Worm (Caenorhabditis elegans) whole organism, L3 larva: Measurements from ENCODE around the gene C06H2.2.

ENCODE experiments used
- R02D3.7 ChIP-seq: fragments of 150-350 bp; optimal IDR thresholded peaks from 2 replicates; lab custom pipeline; 2014; ENCODE audit warnings: missing biosample characterization, missing genetic modification characterization
- ZK546.5 ChIP-seq: sonication (generic microtip); optimal IDR thresholded peaks from 2 replicates; lab custom pipeline; 2017; ENCODE audit warnings: missing biosample characterization, missing genetic modification characterization
- aly-2 ChIP-seq: fragments of 150-350 bp; optimal IDR thresholded peaks from 2 replicates; lab custom pipeline; 2014; ENCODE audit warnings: missing biosample characterization, missing genetic modification characterization
- ama-1 ChIP-seq: fragments of 150-350 bp; optimal IDR thresholded peaks from 2 replicates; lab custom pipeline; 2018
- ceh-16 ChIP-seq: sonication (generic microtip); optimal IDR thresholded peaks from 2 replicates; lab custom pipeline; 2017; ENCODE audit warnings: missing biosample characterization, missing genetic modification characterization
- ceh-28 ChIP-seq: fragments of 150-350 bp; optimal IDR thresholded peaks from 2 replicates; lab custom pipeline; 2014; ENCODE audit warnings: missing biosample characterization, missing genetic modification reagents, missing genetic modification characterization
- ceh-82 ChIP-seq: fragments of 150-350 bp; optimal IDR thresholded peaks from 2 replicates; lab custom pipeline; 2014; ENCODE audit warnings: missing biosample characterization, missing genetic modification characterization
- ceh-9 ChIP-seq: sonication (generic microtip); optimal IDR thresholded peaks from 2 replicates; lab custom pipeline; 2018; ENCODE audit warnings: missing biosample characterization, missing genetic modification characterization
- daf-12 ChIP-seq: fragments of 150-350 bp; optimal IDR thresholded peaks from 2 replicates; lab custom pipeline; 2014; ENCODE audit warnings: missing biosample characterization, missing genetic modification reagents, missing genetic modification characterization
- egl-27 ChIP-seq: sonication (generic microtip); optimal IDR thresholded peaks from 4 replicates; lab custom pipeline; 2017; ENCODE audit warnings: missing biosample characterization, missing genetic modification reagents, missing genetic modification characterization
- egl-5 ChIP-seq: fragments of 150-350 bp; optimal IDR thresholded peaks from 2 replicates; lab custom pipeline; 2017; ENCODE audit warnings: missing biosample characterization, missing genetic modification reagents, missing genetic modification characterization, inconsistent platforms
- elt-1 ChIP-seq: fragments of 150-350 bp; optimal IDR thresholded peaks from 2 replicates; lab custom pipeline; 2014; ENCODE audit warnings: missing biosample characterization, missing genetic modification characterization
- elt-2 ChIP-seq: sonication (generic microtip); optimal IDR thresholded peaks from 2 replicates; lab custom pipeline; 2016; ENCODE audit warnings: missing genetic modification reagents, mild to moderate bottlenecking, missing genetic modification characterization, missing compliant biosample characterization
- elt-3 ChIP-seq, 3 experiments: fragments of 150-350 bp in 1 of 3; sonication (generic microtip) in 2 of 3; optimal IDR thresholded peaks; 2 replicates in 2 of 3; 4 replicates in 1 of 3; lab custom pipeline; 2014 to 2017; ENCODE audit warnings: missing biosample characterization in 3 of 3, missing genetic modification characterization in 3 of 3
- eor-1 ChIP-seq, 2 experiments: fragments of 150-350 bp; optimal IDR thresholded peaks; 2 replicates each; lab custom pipeline; 2014 to 2018; ENCODE audit warnings: missing biosample characterization in 2 of 2, missing genetic modification characterization in 2 of 2
- fkh-10 ChIP-seq: sonication (generic microtip); optimal IDR thresholded peaks from 2 replicates; lab custom pipeline; 2017; ENCODE audit warnings: missing biosample characterization, missing genetic modification reagents, missing genetic modification characterization
- fkh-2 ChIP-seq: fragments of 150-350 bp; optimal IDR thresholded peaks from 2 replicates; lab custom pipeline; 2014; ENCODE audit warnings: missing biosample characterization, missing genetic modification reagents, missing genetic modification characterization
- fos-1 ChIP-seq: fragments of 150-350 bp; optimal IDR thresholded peaks from 2 replicates; lab custom pipeline; 2014; ENCODE audit warnings: missing biosample characterization, missing genetic modification characterization
- hmg-11 ChIP-seq: sonication (generic microtip); optimal IDR thresholded peaks from 2 replicates; lab custom pipeline; 2016; ENCODE audit warnings: missing genetic modification characterization, missing compliant biosample characterization
- jun-1 ChIP-seq: fragments of 150-350 bp; optimal IDR thresholded peaks from 2 replicates; lab custom pipeline; 2014; ENCODE audit warnings: missing biosample characterization, missing genetic modification reagents, missing genetic modification characterization
- lin-15B ChIP-seq: fragments of 150-350 bp; optimal IDR thresholded peaks from 2 replicates; lab custom pipeline; 2014; ENCODE audit warnings: missing biosample characterization, missing genetic modification characterization
- lin-39 ChIP-seq: fragments of 150-350 bp; optimal IDR thresholded peaks from 2 replicates; lab custom pipeline; 2018; ENCODE audit warnings: missing biosample characterization, missing genetic modification reagents, missing genetic modification characterization
- lsy-12 ChIP-seq: sonication (generic microtip); optimal IDR thresholded peaks from 2 replicates; lab custom pipeline; 2016; ENCODE audit warnings: mild to moderate bottlenecking, missing genetic modification characterization, missing compliant biosample characterization
- mdl-1 ChIP-seq: fragments of 150-350 bp; optimal IDR thresholded peaks from 2 replicates; lab custom pipeline; 2014; ENCODE audit warnings: missing biosample characterization, missing genetic modification characterization
- mml-1 ChIP-seq: fragments of 150-350 bp; sonication (generic microtip); optimal IDR thresholded peaks from 3 replicates; lab custom pipeline; 2014; ENCODE audit warnings: missing biosample characterization, missing genetic modification characterization
- nfya-1 ChIP-seq: sonication (generic microtip); optimal IDR thresholded peaks from 2 replicates; lab custom pipeline; 2017; ENCODE audit warnings: missing genetic modification characterization, mild to moderate bottlenecking, missing compliant biosample characterization, antibody characterized with exemption, moderate library complexity; ENCODE audit not compliant: insufficient read depth
- nhr-11 ChIP-seq: fragments of 150-350 bp; optimal IDR thresholded peaks from 2 replicates; lab custom pipeline; 2014; ENCODE audit warnings: missing biosample characterization, missing genetic modification characterization
- nhr-12 ChIP-seq: fragments of 150-350 bp; optimal IDR thresholded peaks from 2 replicates; lab custom pipeline; 2014; ENCODE audit warnings: missing biosample characterization, missing genetic modification characterization
- nhr-23 ChIP-seq: fragments of 150-350 bp; optimal IDR thresholded peaks from 2 replicates; lab custom pipeline; 2014; ENCODE audit warnings: missing biosample characterization, missing genetic modification reagents, missing genetic modification characterization
- nhr-237 ChIP-seq: fragments of 150-350 bp; optimal IDR thresholded peaks from 2 replicates; lab custom pipeline; 2014; ENCODE audit warnings: missing biosample characterization, missing genetic modification characterization
- nhr-25 ChIP-seq: sonication (generic microtip); optimal IDR thresholded peaks from 2 replicates; lab custom pipeline; 2017; ENCODE audit warnings: missing biosample characterization, missing genetic modification characterization
- nhr-28 ChIP-seq: fragments of 150-350 bp; optimal IDR thresholded peaks from 2 replicates; lab custom pipeline; 2014; ENCODE audit warnings: missing biosample characterization, missing genetic modification characterization
- nhr-43 ChIP-seq: sonication (generic microtip); optimal IDR thresholded peaks from 2 replicates; lab custom pipeline; 2016; ENCODE audit warnings: mild to moderate bottlenecking, missing genetic modification characterization, missing compliant biosample characterization; ENCODE audit not compliant: poor library complexity, severe bottlenecking
- nhr-67 ChIP-seq: fragments of 150-350 bp; optimal IDR thresholded peaks from 2 replicates; lab custom pipeline; 2014; ENCODE audit warnings: missing biosample characterization, missing genetic modification characterization
- nhr-76 ChIP-seq: fragments of 150-350 bp; sonication (generic microtip); optimal IDR thresholded peaks from 5 replicates; lab custom pipeline; 2014; ENCODE audit warnings: missing biosample characterization, missing genetic modification characterization
- nhr-77 ChIP-seq: fragments of 150-350 bp; optimal IDR thresholded peaks from 2 replicates; lab custom pipeline; 2014; ENCODE audit warnings: missing biosample characterization, missing genetic modification characterization
- pha-4 ChIP-seq: fragments of 150-350 bp; optimal IDR thresholded peaks from 2 replicates; lab custom pipeline; 2014; ENCODE audit warnings: missing biosample characterization, missing genetic modification reagents, missing genetic modification characterization
- pqm-1 ChIP-seq: fragments of 150-350 bp; optimal IDR thresholded peaks from 2 replicates; lab custom pipeline; 2017; ENCODE audit warnings: missing biosample characterization, missing genetic modification characterization, inconsistent platforms
- sea-2 ChIP-seq: fragments of 150-350 bp; sonication (generic microtip); optimal IDR thresholded peaks from 4 replicates; lab custom pipeline; 2014; ENCODE audit warnings: missing biosample characterization, missing genetic modification reagents, missing genetic modification characterization
- skn-1 ChIP-seq: fragments of 150-350 bp; optimal IDR thresholded peaks from 2 replicates; lab custom pipeline; 2014; ENCODE audit warnings: missing biosample characterization, missing genetic modification characterization
- snpc-4 ChIP-seq: fragments of 150-350 bp; optimal IDR thresholded peaks from 2 replicates; lab custom pipeline; 2014; ENCODE audit warnings: missing biosample characterization, missing genetic modification characterization
- tbx-2 ChIP-seq: sonication (generic microtip); optimal IDR thresholded peaks from 2 replicates; lab custom pipeline; 2016; ENCODE audit warnings: mild to moderate bottlenecking, missing genetic modification characterization, missing compliant biosample characterization
- unc-39 ChIP-seq: sonication (generic microtip); optimal IDR thresholded peaks from 4 replicates; lab custom pipeline; 2017; ENCODE audit warnings: missing biosample characterization, missing genetic modification characterization
- unc-62 ChIP-seq: fragments of 150-350 bp; sonication (generic microtip); optimal IDR thresholded peaks from 4 replicates; lab custom pipeline; 2014; ENCODE audit warnings: missing biosample characterization, missing genetic modification reagents, missing genetic modification characterization
- zag-1 ChIP-seq: fragments of 150-350 bp; optimal IDR thresholded peaks from 2 replicates; lab custom pipeline; 2014; ENCODE audit warnings: missing biosample characterization, missing genetic modification characterization
- ztf-11 ChIP-seq: fragments of 150-350 bp; optimal IDR thresholded peaks from 2 replicates; lab custom pipeline; 2014; ENCODE audit warnings: missing biosample characterization, missing genetic modification characterization
- ztf-4 ChIP-seq: fragments of 150-350 bp; optimal IDR thresholded peaks from 2 replicates; lab custom pipeline; 2014; ENCODE audit warnings: missing biosample characterization, missing genetic modification characterization

C06H2.2 gene

ce11 chrV:11144694-11145093 is 19.7 kb downstream of the C06H2.2 start, which contains the start of gene C06H2.7:
Gene C06H2.7, minus strand, starts transcription at chrV:11144794.
- no peak for TF ChIP-seq pha-4 (tag; lab: Kevin White, UChicago)
- TF ChIP-seq egl-27: no peak
- no peak for TF ChIP-seq nhr-12 (tag; lab: Kevin White, UChicago)
- no peak for TF ChIP-seq ztf-4 (tag; lab: Kevin White, UChicago)
- no peak for TF ChIP-seq fos-1
- no peak for TF ChIP-seq eor-1 (tag; optimal IDR thresholded peaks at IDR 0.05; lab: Kevin White, UChicago)
- no peak for TF ChIP-seq egl-5 (tag; lab: Kevin White, UChicago)
- no peak for TF ChIP-seq snpc-4 (tag; lab: Kevin White, UChicago)

DNA sequence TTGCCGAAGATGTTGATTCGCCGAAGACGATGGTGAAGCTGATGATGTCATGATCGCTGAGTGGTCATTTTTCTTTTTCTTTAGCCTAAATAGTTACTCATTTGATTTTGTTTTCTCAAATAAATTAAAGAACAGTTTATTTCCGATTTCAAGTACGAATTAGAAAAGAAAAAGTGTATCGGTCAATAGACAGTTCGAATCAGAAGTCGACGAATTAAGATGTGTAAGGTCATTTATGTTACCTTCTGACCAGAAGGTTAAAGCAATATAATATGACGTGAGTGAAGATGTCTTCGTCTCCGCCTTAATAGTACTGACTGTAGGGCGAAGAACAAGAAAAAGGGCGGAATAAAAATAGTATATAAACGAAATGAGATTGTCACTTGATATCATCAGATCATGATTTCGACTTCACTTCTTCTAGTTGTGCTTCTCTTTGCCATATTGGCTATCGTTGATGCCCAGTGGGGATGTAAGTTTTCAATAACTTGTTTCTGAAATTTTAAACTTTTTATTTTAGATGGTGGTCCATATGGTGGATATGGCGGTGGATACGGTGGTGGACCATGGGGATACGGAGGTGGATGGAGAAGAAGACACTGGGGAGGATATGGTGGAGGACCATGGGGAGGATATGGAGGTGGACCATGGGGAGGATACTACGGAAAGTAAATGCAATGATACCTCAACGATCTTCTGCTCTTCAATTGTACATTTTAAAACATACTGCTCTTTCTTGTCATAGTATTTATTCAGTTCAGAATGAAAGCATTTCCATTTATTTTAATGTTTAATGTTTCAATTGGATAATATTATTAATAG is 22.1 kb downstream of the C06H2.2 start, which contains the start of the genes T19C4.24 and nlp-33:
T19C4.24 (minus strand) TSS at position 51 of the 822 bp plus-strand sequence.
nlp-33 (plus strand) TSS at position 389 of the 822 bp plus-strand sequence.
- TF ChIP-seq nhr-76 (tag; lab: Kevin White, UChicago) (no peak), egl-5 (tag; lab: Kevin White, UChicago) (no peak), fkh-2 (tag; lab: Kevin White, UChicago) (no peak), lsy-12 (no peak), tbx-2 (tag; lab: Kevin White, UChicago) (no peak), fos-1 (no peak), zag-1 (tag; lab: Kevin White, UChicago) (no peak), ztf-4 (tag; lab: Kevin White, UChicago) (no peak), nfya-1 (tag; lab: Kevin White, UChicago) (peak; percentile 34), sea-2 (GFP tag; lab: Kevin White, UChicago) (no peak), ama-1 (lab: Kevin White, UChicago) (peak; percentile 91), eor-1 (tag; optimal IDR thresholded peaks at IDR 0.05; lab: Kevin White, UChicago) (no peak), ceh-28 (no peak), nhr-11 (tag; lab: Kevin White, UChicago) (no peak), ztf-11 (tag; lab: Kevin White, UChicago) (no peak), lin-39 (tag; lab: Kevin White, UChicago) (no peak), ZK546.5 (tag; lab: Kevin White, UChicago) (no peak), aly-2 (tag; lab: Kevin White, UChicago) (no peak), mml-1 (no peak), elt-3 (tag; optimal IDR thresholded peaks at IDR 0.05; lab: Kevin White, UChicago) (peak in 1 of 3 experiments; percentile 79), nhr-28 (tag; lab: Kevin White, UChicago) (no peak), nhr-12 (tag; lab: Kevin White, UChicago) (no peak), elt-1 (tag; lab: Kevin White, UChicago) (peak; percentile 50), fkh-10 (GFP tag; lab: Kevin White, UChicago) (no peak), nhr-77 (no peak), ceh-82 (tag; lab: Kevin White, UChicago) (no peak), pqm-1 (tag; lab: Kevin White, UChicago) (no peak), skn-1 (tag; lab: Kevin White, UChicago) (no peak), jun-1 (tag; lab: Kevin White, UChicago) (no peak), nhr-67 (tag; lab: Kevin White, UChicago) (no peak), lin-15B (no peak), daf-12 (tag; lab: Kevin White, UChicago) (no peak), ceh-16 (tag; lab: Kevin White, UChicago) (no peak), pha-4 (tag; lab: Kevin White, UChicago) (no peak), elt-2 (tag; lab: Kevin White, UChicago) (no peak), unc-62 (GFP tag; lab: Kevin White, UChicago) (no peak), nhr-25 (tag; lab: Kevin White, UChicago) (peak; percentile 66), mdl-1 (tag; lab: Kevin White, UChicago) (no peak), nhr-23 (peak; percentile 37), unc-39 (tag; lab: Kevin White, UChicago) (no peak), egl-27 (no peak), nhr-237 (tag; lab: Kevin White, UChicago) (no peak), nhr-43 (tag; lab: Kevin White, UChicago) (peak; percentile 61), snpc-4 (tag; lab: Kevin White, UChicago) (no peak), ceh-9 (tag; lab: Kevin White, UChicago) (no peak), hmg-11 (no peak), R02D3.7 (tag; lab: Kevin White, UChicago) (peak; percentile 8)
